Worm (Caenorhabditis elegans): ENCODE data around the gene srv-12.

The srv-12 gene

DNA sequence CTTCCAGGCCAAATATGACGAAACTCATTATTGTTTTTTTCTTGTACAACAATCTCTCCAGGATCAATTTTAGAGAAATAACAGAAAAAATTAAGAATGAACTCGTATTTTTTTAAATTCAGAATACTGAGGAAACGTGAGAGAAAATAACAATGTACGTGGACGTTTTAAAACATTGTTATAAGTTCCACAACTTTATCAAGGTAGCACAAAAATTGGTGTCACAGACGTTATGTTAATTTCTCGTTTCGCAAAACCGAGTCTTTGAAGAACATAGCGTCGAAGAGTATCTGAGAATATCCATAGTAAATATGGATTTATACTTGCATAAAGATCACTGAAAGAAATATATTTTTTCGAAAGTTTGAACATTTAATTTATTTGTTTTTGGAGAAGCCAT lies 2.4 kb downstream of the srv-12 start, which contains the start of gene T04B2.8 (continued):
- no peak for TF ChIP-seq hmg-1.2 (GFP tag; IDR thresholded peaks at IDR 0.05)

DNA sequence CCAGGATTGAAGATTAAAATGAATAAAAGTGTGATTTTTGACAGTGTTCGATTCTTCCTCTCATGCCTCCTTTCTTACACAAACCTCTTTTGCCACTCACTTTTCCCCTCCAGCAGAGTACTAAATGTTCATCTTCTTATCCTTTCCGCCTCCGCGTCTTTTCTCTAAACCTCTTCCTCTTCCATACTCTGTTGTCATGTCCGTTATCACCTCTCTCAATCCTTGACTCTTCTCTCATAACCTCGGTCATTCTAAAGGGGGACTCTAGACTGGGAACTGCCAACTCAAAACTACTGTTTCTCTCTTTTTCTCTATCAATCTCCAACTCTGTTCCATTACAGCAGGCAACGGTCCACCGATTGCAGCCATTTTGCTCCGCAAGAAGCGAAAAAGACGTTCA lies 5.2 kb downstream of the srv-12 start:
- TF ChIP-seq F55B11.4 (tag; optimal IDR thresholded peaks at IDR 0.05; ENCODE audit: borderline replicate concordance, insufficient read depth) (no peak), nfya-2 (GFP tag; IDR thresholded peaks at IDR 0.05) (no peak), Y56A3A.18 (GFP tag; IDR thresholded peaks at IDR 0.05) (no peak), Y53G8AR.9 (GFP tag; conservative IDR thresholded peaks at IDR 0.05) (no peak), unc-130 (GFP tag; optimal IDR thresholded peaks at IDR 0.05) (no peak), unc-62 (GFP tag; optimal IDR thresholded peaks at IDR 0.05) (no peak)

DNA sequence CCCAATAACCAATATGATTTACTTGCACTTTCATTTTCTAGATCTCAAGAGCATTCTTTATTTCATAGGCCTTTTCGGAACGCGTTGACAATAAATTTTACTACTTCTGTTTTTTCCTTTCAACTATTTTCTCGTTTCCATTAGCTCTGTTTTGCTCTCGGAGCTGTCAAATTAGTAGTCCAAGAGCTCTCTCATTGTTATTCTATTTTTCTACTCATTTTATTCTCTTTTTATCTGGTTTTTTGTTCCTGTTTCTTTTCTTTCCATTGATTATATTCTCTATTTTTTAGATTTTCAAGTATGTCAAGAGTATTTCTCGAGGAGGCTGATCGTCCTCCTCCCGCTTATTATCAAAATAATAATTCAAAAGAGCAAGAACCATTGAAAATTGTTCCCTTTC lies 6.3 kb downstream of the srv-12 start, which contains the start of gene T04B2.3:
Gene T04B2.3, plus strand, starts transcription at position 301 of the 400 bp plus-strand sequence.
- TF ChIP-seq lin-26 (GFP tag; IDR thresholded peaks at IDR 0.05), result no peak
- no peak for TF ChIP-seq let-526 (GFP tag; IDR thresholded peaks at IDR 0.05)
- no peak for TF ChIP-seq lsy-27 (tag; optimal IDR thresholded peaks at IDR 0.05; ENCODE audit: borderline replicate concordance, insufficient read depth)
- TF ChIP-seq rec-8 (tag; optimal IDR thresholded peaks at IDR 0.05), result no peak
- no peak for TF ChIP-seq somi-1 (GFP tag; optimal IDR thresholded peaks at IDR 0.05)
- TF ChIP-seq lsl-1 (GFP tag; optimal IDR thresholded peaks at IDR 0.05), result no peak
- no peak for TF ChIP-seq madf-6 (GFP tag; IDR thresholded peaks at IDR 0.05)
- TF ChIP-seq Y56A3A.18 (GFP tag; IDR thresholded peaks at IDR 0.05), result no peak
- TF ChIP-seq nhr-80 (tag; optimal IDR thresholded peaks at IDR 0.05), result no peak
- TF ChIP-seq zim-3 (tag; optimal IDR thresholded peaks at IDR 0.05), result no peak

DNA sequence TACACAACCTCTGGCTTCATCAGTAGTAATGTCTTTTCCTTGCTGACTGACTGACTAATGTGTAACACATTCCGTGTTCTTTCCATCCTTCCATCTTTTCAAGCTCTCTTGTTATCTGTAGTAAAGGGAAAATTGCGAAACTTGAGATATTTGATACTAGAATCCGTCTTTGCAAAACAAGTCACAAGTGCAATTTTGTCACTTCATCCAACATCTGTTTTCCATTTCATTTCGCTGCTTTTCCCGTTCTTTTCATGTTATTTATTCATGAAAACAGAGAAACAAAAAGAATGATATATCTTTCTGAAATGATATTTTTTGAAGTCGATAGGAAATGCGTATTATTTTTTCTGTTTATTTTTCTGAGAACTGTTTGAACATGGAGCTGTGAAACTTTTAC lies 7.4 kb downstream of the srv-12 start:
- no peak for TF ChIP-seq lir-1 (GFP tag; conservative IDR thresholded peaks at IDR 0.05)
- no peak for TF ChIP-seq madf-10 (tag; optimal IDR thresholded peaks at IDR 0.05)
- TF ChIP-seq mes-4 (tag; optimal IDR thresholded peaks at IDR 0.05), result no peak
- no peak for TF ChIP-seq C06A6.2 (GFP tag; conservative IDR thresholded peaks at IDR 0.05)
- TF ChIP-seq F49E8.2 (tag; optimal IDR thresholded peaks at IDR 0.05; ENCODE audit: insufficient read depth), result no peak
- no peak for TF ChIP-seq hrde-1 (tag; optimal IDR thresholded peaks at IDR 0.05; ENCODE audit: borderline replicate concordance)
- TF ChIP-seq F23B12.7 (tag; optimal IDR thresholded peaks at IDR 0.05; ENCODE audit: insufficient read depth), result no peak
- TF ChIP-seq gei-17 (GFP tag; optimal IDR thresholded peaks at IDR 0.05), result no peak
- TF ChIP-seq K12H6.12 (tag; optimal IDR thresholded peaks at IDR 0.05), result no peak
- TF ChIP-seq pbrm-1 (GFP tag; IDR thresholded peaks at IDR 0.05), result no peak
- no peak for TF ChIP-seq madf-8 (GFP tag; conservative IDR thresholded peaks at IDR 0.05)

DNA sequence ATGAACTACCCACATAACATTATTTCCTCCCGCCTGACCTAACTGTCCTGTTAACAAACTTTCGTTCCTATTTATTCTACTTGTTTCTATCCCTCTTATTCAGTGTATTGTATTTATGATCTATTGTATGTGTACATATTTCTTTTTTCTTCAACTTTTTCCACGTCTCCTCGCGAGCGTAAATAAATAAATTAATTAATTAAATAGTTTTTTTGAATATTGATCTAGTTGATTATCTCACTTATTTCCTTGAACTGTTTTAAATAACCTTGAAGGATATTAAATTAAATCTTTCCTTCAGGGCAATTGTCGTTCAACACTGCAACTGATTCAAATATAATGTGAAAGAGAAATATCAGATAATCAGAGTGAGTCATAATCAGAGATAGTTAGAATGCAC lies 10.6 kb downstream of the srv-12 start, which contains the start of gene frk-1:
Gene frk-1, plus strand, starts transcription at position 301 of the 400 bp plus-strand sequence.
- no peak for TF ChIP-seq rec-8 (tag; optimal IDR thresholded peaks at IDR 0.05)
- TF ChIP-seq athp-1 (tag; optimal IDR thresholded peaks at IDR 0.05), result no peak
- no peak for TF ChIP-seq rcor-1 (GFP tag; IDR thresholded peaks at IDR 0.05)
- TF ChIP-seq ztf-3 (GFP tag; optimal IDR thresholded peaks at IDR 0.05), result no peak
- no peak for TF ChIP-seq chd-7 (tag; optimal IDR thresholded peaks at IDR 0.05)
- TF ChIP-seq tbp1 (GFP tag; optimal IDR thresholded peaks at IDR 0.05), result no peak
- no peak for TF ChIP-seq lsy-27 (tag; optimal IDR thresholded peaks at IDR 0.05; ENCODE audit: borderline replicate concordance, insufficient read depth)
- TF ChIP-seq ztf-18 (tag; optimal IDR thresholded peaks at IDR 0.05), result no peak
- no peak for TF ChIP-seq ZK185.1 (tag; optimal IDR thresholded peaks at IDR 0.05; ENCODE audit: poor library complexity, severe bottlenecking)
- no peak for TF ChIP-seq C06A6.2 (GFP tag; conservative IDR thresholded peaks at IDR 0.05)

All from whole organism, young adult.